Fruit fly (Drosophila melanogaster) whole organism, pupa: ENCODE results near the gene nis.

Experiments used
- CG14655 ChIP-seq: fragments of 200-800 bp; sonication (Bioruptor generic); optimal IDR thresholded peaks from 3 replicates; lab custom pipeline; 2017; ENCODE audit warnings: mild to moderate bottlenecking, missing biosample characterization, missing genetic modification reagents, missing genetic modification characterization
- CG34367 ChIP-seq: fragments of 200-800 bp; sonication (Bioruptor generic); optimal IDR thresholded peaks from 2 replicates; lab custom pipeline; 2018; ENCODE audit warnings: missing biosample characterization, mild to moderate bottlenecking, missing genetic modification characterization
- CG8159 ChIP-seq: fragments of 200-800 bp; sonication (Bioruptor generic); optimal IDR thresholded peaks from 3 replicates; lab custom pipeline; 2018; ENCODE audit warnings: missing biosample characterization, mild to moderate bottlenecking, missing genetic modification characterization, moderate library complexity
- CG8301 ChIP-seq: fragments of 200-800 bp; sonication (Bioruptor generic); optimal IDR thresholded peaks from 2 replicates; lab custom pipeline; 2018; ENCODE audit warnings: missing biosample characterization, mild to moderate bottlenecking, missing genetic modification characterization
- Ets98B ChIP-seq: fragments of 200-800 bp; sonication (Bioruptor generic); IDR thresholded peaks from 2 replicates; pipeline ENCODE4 v1.3.6; 2022; ENCODE audit warnings: missing biosample characterization, missing genetic modification characterization
- Pif1A ChIP-seq: fragments of 200-800 bp; sonication (Bioruptor generic); optimal IDR thresholded peaks from 3 replicates; lab custom pipeline; 2016; ENCODE audit warnings: missing biosample characterization, missing genetic modification characterization

DNA sequence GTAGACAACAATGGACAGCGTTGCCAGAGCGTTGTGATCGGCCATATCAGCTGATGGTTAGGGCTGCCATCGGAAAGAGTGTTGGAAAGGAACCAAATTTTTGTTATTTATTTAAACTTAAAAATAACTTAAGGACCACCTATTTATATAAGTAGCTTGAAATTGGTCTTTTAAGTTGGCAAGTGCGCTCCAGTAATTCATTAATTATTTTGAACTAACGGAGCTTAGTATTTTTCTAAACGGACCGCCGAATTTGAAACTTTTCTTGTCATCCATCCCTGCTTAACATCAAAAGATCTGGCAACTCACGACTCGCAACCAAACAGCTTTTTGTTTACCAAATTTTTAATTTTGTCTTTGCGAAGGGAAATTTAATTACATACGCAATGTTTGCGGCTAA, 24.2 kb upstream of the nis start, which contains the start of the genes Rab3GAP1 and CG14352:
- TF ChIP-seq CG8301 = peak; percentile 59
- peak; percentile 66 for TF ChIP-seq Ets98B
- no peak for TF ChIP-seq CG14655
- peak; percentile 72 for TF ChIP-seq CG8159 (tag; lab: Kevin White, UChicago)
- TF ChIP-seq CG34367 (tag; lab: Kevin White, UChicago) = peak; percentile 57
- no peak for TF ChIP-seq Pif1A (GFP tag; lab: Kevin White, UChicago)
